Worm (Caenorhabditis elegans) whole organism, L4 larva: Measurements from ENCODE around the gene F13D12.3.

Experiments
- daf-12 ChIP-seq: fragments of 150-350 bp; optimal IDR thresholded peaks from 2 replicates; lab custom pipeline; 2014; ENCODE audit warnings: missing biosample characterization, missing genetic modification reagents, missing genetic modification characterization
- dve-1 ChIP-seq: sonication (generic microtip); optimal IDR thresholded peaks from 2 replicates; lab custom pipeline; 2017; ENCODE audit warnings: antibody characterized with exemption, mild to moderate bottlenecking, missing genetic modification characterization, missing compliant biosample characterization; ENCODE audit not compliant: insufficient read depth
- fos-1 ChIP-seq: fragments of 150-350 bp; optimal IDR thresholded peaks from 2 replicates; lab custom pipeline; 2014; ENCODE audit warnings: missing biosample characterization, missing genetic modification characterization
- lin-39 ChIP-seq: fragments of 150-350 bp; optimal IDR thresholded peaks from 2 replicates; lab custom pipeline; 2014; ENCODE audit warnings: missing biosample characterization, missing genetic modification reagents, missing genetic modification characterization
- ztf-11 ChIP-seq: fragments of 150-350 bp; optimal IDR thresholded peaks from 2 replicates; lab custom pipeline; 2014; ENCODE audit warnings: missing biosample characterization, missing genetic modification characterization

- TF ChIP-seq daf-12 (tag; lab: Kevin White, UChicago) (no peak), dve-1 (tag; lab: Kevin White, UChicago) (no peak), fos-1 (no peak), ztf-11 (no peak), lin-39 (tag; lab: Kevin White, UChicago) (no peak)
Measured at ce11 chrII:11681136-11681824, 38.9 kb upstream of the F13D12.3 start, which contains the start of the genes sfxn-1.4 and C47D12.4.
